Fruit fly (Drosophila melanogaster) whole organism, embryonic: ENCODE measurements around the gene CG7509.

Experiments used
- Atf3 ChIP-seq: fragments of 200-800 bp; sonication (Bioruptor generic); optimal IDR thresholded peaks from 3 replicates; lab custom pipeline; 2016; ENCODE audit warnings: missing biosample characterization, missing genetic modification characterization
- B-H1 ChIP-seq: fragments of 200-800 bp; sonication (Bioruptor generic); IDR thresholded peaks from 3 replicates; pipeline ENCODE4 v1.3.6; 2022; ENCODE audit warnings: missing biosample characterization, missing genetic modification characterization
- B-H2 ChIP-seq: fragments of 200-800 bp; sonication (Bioruptor generic); optimal IDR thresholded peaks from 2 replicates; lab custom pipeline; 2018; ENCODE audit warnings: missing biosample characterization, mild to moderate bottlenecking, missing genetic modification characterization
- CG11504 ChIP-seq: fragments of 200-800 bp; sonication (Bioruptor generic); optimal IDR thresholded peaks from 3 replicates; lab custom pipeline; 2019; ENCODE audit warnings: missing biosample characterization, mild to moderate bottlenecking, missing genetic modification characterization, moderate library complexity
- CG11695 ChIP-seq: fragments of 200-800 bp; sonication (Bioruptor generic); IDR thresholded peaks from 3 replicates; pipeline ENCODE4 v1.3.6; 2022; ENCODE audit warnings: missing biosample characterization, missing genetic modification characterization
- CG11723 ChIP-seq: fragments of 200-800 bp; sonication (Bioruptor generic); optimal IDR thresholded peaks from 2 replicates; lab custom pipeline; 2017; ENCODE audit warnings: missing biosample characterization, mild to moderate bottlenecking, missing genetic modification characterization
- CG12236 ChIP-seq: fragments of 200-800 bp; sonication (Bioruptor generic); optimal IDR thresholded peaks from 2 replicates; lab custom pipeline; 2016; ENCODE audit warnings: missing biosample characterization, missing genetic modification characterization
- CG12391 ChIP-seq: fragments of 200-800 bp; sonication (Bioruptor generic); optimal IDR thresholded peaks from 3 replicates; lab custom pipeline; 2018; ENCODE audit warnings: missing biosample characterization, mild to moderate bottlenecking, missing genetic modification characterization, moderate library complexity
- CG13296 ChIP-seq: fragments of 200-800 bp; sonication (Bioruptor generic); optimal IDR thresholded peaks from 3 replicates; lab custom pipeline; 2018; ENCODE audit warnings: missing biosample characterization, mild to moderate bottlenecking, missing genetic modification characterization
- CG13424 ChIP-seq: fragments of 200-800 bp; sonication (Bioruptor generic); optimal IDR thresholded peaks from 2 replicates; lab custom pipeline; 2019; ENCODE audit warnings: missing biosample characterization, mild to moderate bottlenecking, missing genetic modification characterization, moderate library complexity
- CG14050 ChIP-seq: fragments of 200-800 bp; sonication (Bioruptor generic); IDR thresholded peaks from 3 replicates; pipeline ENCODE4 v1.3.6; 2022; ENCODE audit warnings: missing biosample characterization, missing genetic modification characterization
- CG1792 ChIP-seq: fragments of 200-800 bp; sonication (Bioruptor generic); optimal IDR thresholded peaks from 2 replicates; lab custom pipeline; 2016; ENCODE audit warnings: missing biosample characterization, missing genetic modification characterization
- CG2875 ChIP-seq: fragments of 200-800 bp; sonication (Bioruptor generic); optimal IDR thresholded peaks from 2 replicates; lab custom pipeline; 2017; ENCODE audit warnings: missing biosample characterization, mild to moderate bottlenecking, missing genetic modification characterization, missing genetic modification reagents
- CG3065 ChIP-seq: fragments of 200-800 bp; sonication (Bioruptor generic); optimal IDR thresholded peaks from 2 replicates; lab custom pipeline; 2016; ENCODE audit warnings: missing biosample characterization, missing genetic modification characterization
- CG31224 ChIP-seq: fragments of 200-800 bp; sonication (Bioruptor generic); IDR thresholded peaks from 2 replicates; pipeline ENCODE4 v1.3.6; 2022; ENCODE audit warnings: missing biosample characterization, missing genetic modification characterization
- CG4328 ChIP-seq: fragments of 200-800 bp; sonication (Bioruptor generic); optimal IDR thresholded peaks from 3 replicates; lab custom pipeline; 2017; ENCODE audit warnings: missing biosample characterization, missing genetic modification reagents, missing genetic modification characterization
- CG6765 ChIP-seq: fragments of 200-800 bp; sonication (Bioruptor generic); optimal IDR thresholded peaks from 3 replicates; lab custom pipeline; 2017; ENCODE audit warnings: missing biosample characterization, mild to moderate bottlenecking, missing genetic modification characterization
- CG7372 ChIP-seq: fragments of 200-800 bp; sonication (Bioruptor generic); IDR thresholded peaks from 2 replicates; pipeline ENCODE4 v1.3.6; 2022; ENCODE audit warnings: missing biosample characterization, missing genetic modification characterization
- CG7928 ChIP-seq: fragments of 200-800 bp; sonication (Bioruptor generic); optimal IDR thresholded peaks from 2 replicates; lab custom pipeline; 2017; ENCODE audit warnings: missing biosample characterization, mild to moderate bottlenecking, missing genetic modification characterization
- CHES-1-like ChIP-seq: fragments of 200-800 bp; sonication (Bioruptor generic); optimal IDR thresholded peaks from 2 replicates; lab custom pipeline; 2016; ENCODE audit warnings: missing biosample characterization, missing genetic modification characterization
- D ChIP-seq, 2 experiments: fragments of 200-800 bp in 1 of 2; fragments of >200 bp in 1 of 2; sonication (Bioruptor generic) in 1 of 2; optimal IDR thresholded peaks; 2 replicates in 1 of 2; 3 replicates in 1 of 2; lab custom pipeline; 2017; ENCODE audit warnings: mild to moderate bottlenecking in 1 of 2, missing biosample characterization in 1 of 2, missing genetic modification characterization in 1 of 2, missing genetic modification reagents in 1 of 2
- D19A ChIP-seq: fragments of 200-800 bp; optimal IDR thresholded peaks from 3 replicates; lab custom pipeline; 2019; ENCODE audit warnings: missing biosample characterization, mild to moderate bottlenecking, missing genetic modification characterization, moderate library complexity
- Fer3 ChIP-seq: fragments of 200-800 bp; sonication (Bioruptor generic); optimal IDR thresholded peaks from 2 replicates; lab custom pipeline; 2018; ENCODE audit warnings: missing biosample characterization, mild to moderate bottlenecking, missing genetic modification characterization, moderate library complexity
- Hmr ChIP-seq: fragments of 200-800 bp; sonication (Bioruptor generic); optimal IDR thresholded peaks from 3 replicates; lab custom pipeline; 2017; ENCODE audit warnings: mild to moderate bottlenecking, missing biosample characterization, missing genetic modification reagents, missing genetic modification characterization
- Jarid2 ChIP-seq: fragments of 200-800 bp; sonication (Bioruptor generic); optimal IDR thresholded peaks from 3 replicates; lab custom pipeline; 2017; ENCODE audit warnings: mild to moderate bottlenecking, missing biosample characterization, missing genetic modification reagents, missing genetic modification characterization
- Max ChIP-seq: fragments of 200-800 bp; sonication (Bioruptor generic); optimal IDR thresholded peaks from 2 replicates; lab custom pipeline; 2016; ENCODE audit warnings: missing biosample characterization, mild to moderate bottlenecking, missing genetic modification characterization
- Med ChIP-seq: fragments of 200-800 bp; sonication (Bioruptor generic); peaks from one replicate; lab custom pipeline; 2016; ENCODE audit warnings: missing biosample characterization, missing genetic modification characterization, mild to moderate bottlenecking, inconsistent platforms, moderate library complexity
- Meics ChIP-seq: fragments of 200-800 bp; sonication (Bioruptor generic); optimal IDR thresholded peaks from 2 replicates; lab custom pipeline; 2017; ENCODE audit warnings: missing biosample characterization, mild to moderate bottlenecking, missing genetic modification characterization
- NK7.1 ChIP-seq: fragments of 200-800 bp; sonication (Bioruptor generic); optimal IDR thresholded peaks from 3 replicates; lab custom pipeline; 2016; ENCODE audit warnings: missing biosample characterization, missing genetic modification characterization
- Nf-YC ChIP-seq: fragments of 200-800 bp; optimal IDR thresholded peaks from 3 replicates; lab custom pipeline; 2019; ENCODE audit warnings: missing biosample characterization, mild to moderate bottlenecking, missing genetic modification characterization, moderate library complexity
- PHDP ChIP-seq: fragments of 200-800 bp; sonication (Bioruptor generic); optimal IDR thresholded peaks from 3 replicates; lab custom pipeline; 2018; ENCODE audit warnings: missing biosample characterization, mild to moderate bottlenecking, missing genetic modification characterization, moderate library complexity
- Rfx ChIP-seq: fragments of 200-800 bp; sonication (Bioruptor generic); IDR thresholded peaks from 2 replicates; pipeline ENCODE4 v1.3.6; 2022; ENCODE audit warnings: missing biosample characterization, missing genetic modification characterization
- Sin3A ChIP-seq: fragments of >200 bp; optimal IDR thresholded peaks from 2 replicates; lab custom pipeline; 2018
- Sox102F ChIP-seq: fragments of 200-800 bp; sonication (Bioruptor generic); optimal IDR thresholded peaks from 2 replicates; lab custom pipeline; 2018; ENCODE audit warnings: missing biosample characterization, mild to moderate bottlenecking, missing genetic modification characterization, moderate library complexity
- cwo ChIP-seq: fragments of 200-800 bp; sonication (Bioruptor generic); optimal IDR thresholded peaks from 3 replicates; lab custom pipeline; 2017; ENCODE audit warnings: missing biosample characterization, missing genetic modification characterization, mild to moderate bottlenecking, moderate library complexity, missing genetic modification reagents
- dimm ChIP-seq: fragments of 200-800 bp; sonication (Bioruptor generic); IDR thresholded peaks from 2 replicates; pipeline ENCODE4 v1.3.6; 2022; ENCODE audit warnings: missing biosample characterization, missing genetic modification characterization
- dmrt99B ChIP-seq: fragments of 200-800 bp; sonication (Bioruptor generic); optimal IDR thresholded peaks from 2 replicates; lab custom pipeline; 2018; ENCODE audit warnings: missing biosample characterization, mild to moderate bottlenecking, missing genetic modification characterization, moderate library complexity
- dysf ChIP-seq: fragments of 200-800 bp; sonication (Bioruptor generic); IDR thresholded peaks from 3 replicates; pipeline ENCODE4 v1.3.6; 2022; ENCODE audit warnings: missing biosample characterization, missing genetic modification characterization
- emc ChIP-seq: fragments of 200-800 bp; sonication (Bioruptor generic); optimal IDR thresholded peaks from 2 replicates; lab custom pipeline; 2016; ENCODE audit warnings: missing biosample characterization, missing genetic modification characterization
- gem ChIP-seq: fragments of 200-800 bp; sonication (Bioruptor generic); optimal IDR thresholded peaks from 2 replicates; lab custom pipeline; 2019; ENCODE audit warnings: missing biosample characterization, mild to moderate bottlenecking, missing genetic modification characterization, moderate library complexity
- grau ChIP-seq: fragments of 200-800 bp; optimal IDR thresholded peaks from 3 replicates; lab custom pipeline; 2019; ENCODE audit warnings: missing biosample characterization, mild to moderate bottlenecking, missing genetic modification characterization, moderate library complexity
- lab ChIP-seq: fragments of 200-800 bp; sonication (Bioruptor generic); optimal IDR thresholded peaks from 3 replicates; lab custom pipeline; 2017; ENCODE audit warnings: missing biosample characterization, missing genetic modification characterization, mild to moderate bottlenecking, moderate library complexity, missing genetic modification reagents
- oc ChIP-seq: fragments of 200-800 bp; sonication (Bioruptor generic); optimal IDR thresholded peaks from 2 replicates; lab custom pipeline; 2018; ENCODE audit warnings: missing biosample characterization, mild to moderate bottlenecking, missing genetic modification characterization, moderate library complexity
- onecut ChIP-seq: fragments of 200-800 bp; sonication (Bioruptor generic); IDR thresholded peaks from 2 replicates; pipeline ENCODE4 v1.3.6; 2022; ENCODE audit warnings: missing biosample characterization, missing genetic modification characterization
- row ChIP-seq: fragments of 200-800 bp; sonication (Bioruptor generic); IDR thresholded peaks from 3 replicates; pipeline ENCODE4 v1.3.6; 2022; ENCODE audit warnings: missing biosample characterization, missing genetic modification characterization
- sisA ChIP-seq: fragments of 200-800 bp; sonication (Bioruptor generic); IDR thresholded peaks from 2 replicates; pipeline ENCODE4 v1.3.6; 2022; ENCODE audit warnings: missing biosample characterization, missing genetic modification characterization
- slbo ChIP-seq: fragments of 200-800 bp; sonication (Bioruptor generic); IDR thresholded peaks from 2 replicates; pipeline ENCODE4 v1.3.6; 2022; ENCODE audit warnings: missing biosample characterization, missing genetic modification characterization
- sna ChIP-seq: fragments of 200-800 bp; sonication (Bioruptor generic); IDR thresholded peaks from 2 replicates; pipeline ENCODE4 v1.3.6; 2022; ENCODE audit warnings: missing biosample characterization, missing genetic modification characterization; ENCODE audit not compliant: partially characterized antibody
- tap ChIP-seq: fragments of 200-800 bp; optimal IDR thresholded peaks from 3 replicates; lab custom pipeline; 2019; ENCODE audit warnings: missing biosample characterization, mild to moderate bottlenecking, missing genetic modification characterization, moderate library complexity
- trem ChIP-seq: fragments of 200-800 bp; optimal IDR thresholded peaks from 3 replicates; lab custom pipeline; 2019; ENCODE audit warnings: missing biosample characterization, mild to moderate bottlenecking, missing genetic modification characterization, moderate library complexity

Gene CG7509

DNA sequence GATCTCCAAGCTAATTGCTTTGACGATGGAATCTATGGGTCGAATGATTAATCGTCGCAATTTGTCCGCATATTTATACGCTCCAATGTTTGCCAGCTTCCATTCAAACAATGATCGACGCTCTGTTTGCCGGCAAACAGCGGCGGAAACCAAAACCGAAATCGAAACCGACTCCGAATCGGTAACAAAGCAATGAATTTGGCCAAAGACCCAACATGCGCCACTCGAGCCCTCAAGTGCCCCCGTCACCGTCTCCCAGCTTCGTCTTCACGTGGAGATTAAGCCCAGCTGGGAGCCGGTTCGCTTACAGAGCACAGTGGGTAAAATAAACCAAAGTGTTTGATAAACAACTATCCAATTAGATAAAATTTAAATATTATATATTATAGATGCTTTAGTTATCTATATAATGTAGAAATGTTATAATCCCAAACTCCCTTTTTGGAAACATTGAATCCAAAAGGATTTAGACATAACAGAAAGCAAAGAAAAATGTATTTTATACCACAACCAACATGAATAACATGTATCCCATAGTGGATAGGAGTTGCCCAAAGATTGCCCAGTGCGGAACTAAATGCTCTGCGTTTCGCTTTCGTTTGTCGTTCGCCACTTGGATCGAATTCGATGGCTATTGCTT is 47.5 kb upstream of the CG7509 start, which contains the start of gene CG32237 (continued):
- TF ChIP-seq emc: no peak
- peak; percentile 57 for TF ChIP-seq Rfx
- peak; percentile 48; the same call in 1 of the 3 replicates for TF ChIP-seq dysf
- no peak for TF ChIP-seq CG14050
- no peak for TF ChIP-seq CG11723 (GFP tag; lab: Kevin White, UChicago)
- no peak for TF ChIP-seq trem (tag; lab: Kevin White, UChicago)
- no peak for TF ChIP-seq B-H2 (GFP tag; lab: Kevin White, UChicago)
- TF ChIP-seq Sox102F (GFP tag; lab: Kevin White, UChicago): peak; percentile 22
- no peak for TF ChIP-seq NK7.1
- peak; percentile 14 for TF ChIP-seq lab
- TF ChIP-seq grau (tag; lab: Kevin White, UChicago): peak; percentile 47
- peak; percentile 32; the same call in 1 of the 2 replicates for TF ChIP-seq slbo (GFP tag; lab: Robert Waterston, UW)
- TF ChIP-seq Nf-YC (tag; lab: Kevin White, UChicago): peak; percentile 25
- TF ChIP-seq B-H1: no peak
- TF ChIP-seq sna: no peak
- no peak for TF ChIP-seq oc (tag; lab: Kevin White, UChicago)
- TF ChIP-seq CG7928 (GFP tag; lab: Kevin White, UChicago): no peak
- TF ChIP-seq CG3065: no peak
- TF ChIP-seq onecut (GFP tag; lab: Robert Waterston, UW): no peak
- no peak for TF ChIP-seq CG6765 (GFP tag; lab: Kevin White, UChicago)
- peak; percentile 50 for TF ChIP-seq Hmr (GFP tag; lab: Kevin White, UChicago)
- TF ChIP-seq CG2875: no peak
- TF ChIP-seq Med (GFP tag; lab: Kevin White, UChicago): no peak
- peak; percentile 63 for TF ChIP-seq gem (tag; lab: Kevin White, UChicago)
- TF ChIP-seq D19A (tag; lab: Kevin White, UChicago): no peak
- TF ChIP-seq Sin3A (lab: Kevin White, UChicago): no peak
- no peak for TF ChIP-seq dimm
- TF ChIP-seq Jarid2: no peak
- TF ChIP-seq Meics: peak; percentile 35
- no peak for TF ChIP-seq CG12236 (GFP tag; lab: Kevin White, UChicago)
- TF ChIP-seq CG31224 (GFP tag; lab: Robert Waterston, UW): no peak
- TF ChIP-seq Fer3 (tag; lab: Kevin White, UChicago): peak; percentile 2
- TF ChIP-seq CG11504 (tag; lab: Kevin White, UChicago): peak; percentile 40
- TF ChIP-seq CG13296 (GFP tag; lab: Kevin White, UChicago): peak; percentile 56
- no peak for TF ChIP-seq D (optimal IDR thresholded peaks at IDR 0.05; lab: Kevin White, UChicago)
- TF ChIP-seq D (GFP tag; optimal IDR thresholded peaks at IDR 0.05; lab: Kevin White, UChicago): no peak
- TF ChIP-seq dmrt99B (tag; lab: Kevin White, UChicago): peak; percentile 47
- peak; percentile 48 for TF ChIP-seq CG13424
- peak; percentile 56 for TF ChIP-seq PHDP (tag; lab: Kevin White, UChicago)
- peak; percentile 62 for TF ChIP-seq row
- no peak for TF ChIP-seq CG1792
- TF ChIP-seq CG4328 (GFP tag; lab: Kevin White, UChicago): no peak
- no peak for TF ChIP-seq sisA
- TF ChIP-seq tap: peak; percentile 1
- 0 out of 2 replicates have a peak, but pooled peaks have one; percentile 9 for TF ChIP-seq CG7372 (GFP tag; lab: Robert Waterston, UW)
- TF ChIP-seq CG12391 (tag; lab: Kevin White, UChicago): peak; percentile 16
- peak; percentile 22; the same call in 1 of the 3 replicates for TF ChIP-seq CG11695
- TF ChIP-seq cwo (GFP tag; lab: Kevin White, UChicago): peak; percentile 17
- no peak for TF ChIP-seq Atf3 (GFP tag; lab: Kevin White, UChicago)
- no peak for TF ChIP-seq Max (GFP tag; lab: Kevin White, UChicago)
- no peak for TF ChIP-seq CHES-1-like (GFP tag; lab: Kevin White, UChicago)
